Worm (Caenorhabditis elegans): Measurements from ENCODE around the gene fbxa-199.

fbxa-199 gene

ce11 chrV:15367770-15368169, 30.9 kb downstream of the fbxa-199 start:
- TF ChIP-seq nfya-1 (tag; optimal IDR thresholded peaks at IDR 0.05; ENCODE audit: borderline replicate concordance, insufficient read depth) = no peak
- TF ChIP-seq chd-7 (tag; optimal IDR thresholded peaks at IDR 0.05) = no peak
- TF ChIP-seq madf-10 (tag; optimal IDR thresholded peaks at IDR 0.05) = no peak
- no peak for TF ChIP-seq mcd-1 (GFP tag; IDR thresholded peaks at IDR 0.05)
- TF ChIP-seq D2030.7 (GFP tag; IDR thresholded peaks at IDR 0.05) = no peak
- no peak for TF ChIP-seq mes-4 (tag; optimal IDR thresholded peaks at IDR 0.05)

ce11 chrV:15361412-15361811, 37.2 kb downstream of the fbxa-199 start, which contains the start of gene ech-1.1:
Gene ech-1.1, minus strand, starts transcription at chrV:15361512.
- TF ChIP-seq hmg-1.2 (GFP tag; IDR thresholded peaks at IDR 0.05) = 0 out of 2 replicates have a peak, but pooled peaks have one; percentile 45

- TF ChIP-seq lsl-1 (GFP tag; optimal IDR thresholded peaks at IDR 0.05) = no peak
- no peak for TF ChIP-seq B0035.1 (tag; optimal IDR thresholded peaks at IDR 0.05)
- TF ChIP-seq aptf-3 (GFP tag; IDR thresholded peaks at IDR 0.05) = no peak
- no peak for TF ChIP-seq tlf-1 (GFP tag; optimal IDR thresholded peaks at IDR 0.05)
- TF ChIP-seq pha-4 (tag; optimal IDR thresholded peaks at IDR 0.05) = no peak
- no peak for TF ChIP-seq aptf-2 (GFP tag; conservative IDR thresholded peaks at IDR 0.05)
- peak; percentile 49 for TF ChIP-seq unc-62 (GFP tag; optimal IDR thresholded peaks at IDR 0.05)
- no peak for TF ChIP-seq C06A6.2 (GFP tag; conservative IDR thresholded peaks at IDR 0.05)
- TF ChIP-seq T07F8.4 (tag; optimal IDR thresholded peaks at IDR 0.05) = no peak
- no peak for TF ChIP-seq mes-4 (tag; optimal IDR thresholded peaks at IDR 0.05)
- TF ChIP-seq F49E8.2 (tag; optimal IDR thresholded peaks at IDR 0.05; ENCODE audit: insufficient read depth) = no peak
- TF ChIP-seq lsy-27 (tag; optimal IDR thresholded peaks at IDR 0.05; ENCODE audit: borderline replicate concordance, insufficient read depth) = no peak
- TF ChIP-seq F37B4.10 (GFP tag; IDR thresholded peaks at IDR 0.05) = no peak
- TF ChIP-seq attf-3 (GFP tag; conservative IDR thresholded peaks at IDR 0.05) = no peak
- no peak for TF ChIP-seq ztf-6 (GFP tag; IDR thresholded peaks at IDR 0.05)
- no peak for TF ChIP-seq ztf-26 (tag; optimal IDR thresholded peaks at IDR 0.05)
- no peak for TF ChIP-seq somi-1 (GFP tag; optimal IDR thresholded peaks at IDR 0.05)
- peak; percentile 85 for TF ChIP-seq atf-7 (tag; optimal IDR thresholded peaks at IDR 0.05)
- peak; percentile 78 for TF ChIP-seq ztf-22 (GFP tag; optimal IDR thresholded peaks at IDR 0.05)
- no peak for TF ChIP-seq egl-18 (GFP tag; IDR thresholded peaks at IDR 0.05)
- no peak for TF ChIP-seq Y67H2A.10 (GFP tag; conservative IDR thresholded peaks at IDR 0.05)
- TF ChIP-seq lin-26 (GFP tag; IDR thresholded peaks at IDR 0.05) = no peak
- peak; percentile 16; the same call in 1 of the 2 replicates for TF ChIP-seq cebp-1 (GFP tag; IDR thresholded peaks at IDR 0.05)
- no peak for TF ChIP-seq cebp-1 (tag; optimal IDR thresholded peaks at IDR 0.05)
- TF ChIP-seq ceh-40 (GFP tag; IDR thresholded peaks at IDR 0.05) = no peak
- no peak for TF ChIP-seq F22D6.2 (tag; optimal IDR thresholded peaks at IDR 0.05)
- no peak for TF ChIP-seq madf-3 (GFP tag; IDR thresholded peaks at IDR 0.05)
- TF ChIP-seq gei-17 (GFP tag; optimal IDR thresholded peaks at IDR 0.05) = no peak
- TF ChIP-seq attf-6 (GFP tag; IDR thresholded peaks at IDR 0.05) = no peak
- no peak for TF ChIP-seq ceh-100 (GFP tag; IDR thresholded peaks at IDR 0.05)
- no peak for TF ChIP-seq snpc-4 (GFP tag; optimal IDR thresholded peaks at IDR 0.05)
- no peak for TF ChIP-seq snpc-4 (tag; optimal IDR thresholded peaks at IDR 0.05)
- TF ChIP-seq nhr-80 (tag; optimal IDR thresholded peaks at IDR 0.05) = peak; percentile 92
- TF ChIP-seq rec-8 (tag; optimal IDR thresholded peaks at IDR 0.05) = no peak
- no peak for TF ChIP-seq nfya-2 (GFP tag; IDR thresholded peaks at IDR 0.05)
Measured at ce11 chrV:15354648-15355047, 44.0 kb downstream of the fbxa-199 start, which contains the start of gene C29F3.7. Gene C29F3.7, plus strand, starts transcription at chrV:15354901.

Measured in whole organism, young adult.